Worm (Caenorhabditis elegans) whole organism, young adult: ENCODE measurements around the gene E02C12.11.

Experiments used
- F57A8.1 ChIP-seq: fragments of 200-800 bp; sonication (Bioruptor generic); optimal IDR thresholded peaks from 2 replicates; lab custom pipeline; 2018; ENCODE audit warnings: mild to moderate bottlenecking, missing genetic modification characterization, moderate library complexity, missing compliant biosample characterization
- F57C9.4 ChIP-seq: sonication (generic microtip); optimal IDR thresholded peaks from 2 replicates; lab custom pipeline; 2017; ENCODE audit warnings: mild to moderate bottlenecking, missing genetic modification characterization, missing compliant biosample characterization
- Y95B8A.8 ChIP-seq: fragments of 200-800 bp; sonication (Bioruptor generic); IDR thresholded peaks from 2 replicates; pipeline ENCODE4 v1.3.6; 2022; ENCODE audit warnings: missing genetic modification reagents, missing genetic modification characterization, missing compliant biosample characterization
- ccch-3 ChIP-seq: fragments of 200-800 bp; sonication (Bioruptor generic); optimal IDR thresholded peaks from 2 replicates; lab custom pipeline; 2018; ENCODE audit warnings: mild to moderate bottlenecking, missing genetic modification characterization, missing compliant biosample characterization
- ceh-40 ChIP-seq: fragments of 200-800 bp; sonication (Bioruptor generic); IDR thresholded peaks from 2 replicates; pipeline ENCODE4 v1.3.6; 2022; ENCODE audit warnings: missing genetic modification characterization, missing compliant biosample characterization
- ceh-91 ChIP-seq: fragments of 200-800 bp; sonication (Bioruptor generic); IDR thresholded peaks from 2 replicates; pipeline ENCODE4 v1.3.6; 2022; ENCODE audit warnings: missing genetic modification reagents, missing genetic modification characterization, missing compliant biosample characterization
- efl-1 ChIP-seq: fragments of 150-350 bp; optimal IDR thresholded peaks from 2 replicates; lab custom pipeline; 2014; ENCODE audit warnings: missing biosample characterization, missing genetic modification reagents, missing genetic modification characterization
- egl-44 ChIP-seq: fragments of 200-800 bp; sonication (Bioruptor generic); IDR thresholded peaks from 2 replicates; pipeline ENCODE4 v1.3.6; 2022; ENCODE audit warnings: missing genetic modification reagents, missing genetic modification characterization, missing compliant biosample characterization
- lin-54 ChIP-seq: fragments of 200-800 bp; sonication (Bioruptor generic); optimal IDR thresholded peaks from 2 replicates; lab custom pipeline; 2018; ENCODE audit warnings: mild to moderate bottlenecking, missing genetic modification characterization, missing compliant biosample characterization
- madf-8 ChIP-seq: fragments of 200-800 bp; sonication (Bioruptor generic); conservative IDR thresholded peaks from 2 replicates; pipeline ENCODE4 v1.3.6; 2022; ENCODE audit warnings: missing genetic modification reagents, missing genetic modification characterization, missing compliant biosample characterization
- nhr-90 ChIP-seq: sonication (generic microtip); optimal IDR thresholded peaks from 2 replicates; lab custom pipeline; 2016; ENCODE audit warnings: missing genotype, mild to moderate bottlenecking, missing genetic modification characterization, missing compliant biosample characterization
- sea-2 ChIP-seq: fragments of 200-800 bp; sonication (Bioruptor generic); IDR thresholded peaks from 2 replicates; pipeline ENCODE4 v1.3.6; 2022; ENCODE audit warnings: missing genetic modification characterization, missing compliant biosample characterization
- snpc-1.3 ChIP-seq: sonication (generic microtip); optimal IDR thresholded peaks from 2 replicates; lab custom pipeline; 2017; ENCODE audit warnings: missing genetic modification characterization, mild to moderate bottlenecking, missing compliant biosample characterization, antibody characterized with exemption, moderate library complexity, missing genotype, missing genetic modification reagents; ENCODE audit not compliant: insufficient read depth

ce11 chrV:9338452-9338851, 41.3 kb downstream of the E02C12.11 start:
- TF ChIP-seq F57C9.4, result no peak
- no peak for TF ChIP-seq Y95B8A.8
- no peak for TF ChIP-seq ceh-40 (GFP tag; lab: Robert Waterston, UW)
- no peak for TF ChIP-seq efl-1 (GFP tag; lab: Kevin White, UChicago)
- no peak for TF ChIP-seq ceh-91 (GFP tag; lab: Robert Waterston, UW)
- no peak for TF ChIP-seq sea-2 (GFP tag; lab: Robert Waterston, UW)
- no peak for TF ChIP-seq egl-44 (GFP tag; lab: Robert Waterston, UW)
- TF ChIP-seq ccch-3 (GFP tag; lab: Kevin White, UChicago), result no peak
- no peak for TF ChIP-seq F57A8.1 (GFP tag; lab: Kevin White, UChicago)
- TF ChIP-seq lin-54 (GFP tag; lab: Kevin White, UChicago), result no peak
- no peak for TF ChIP-seq nhr-90 (tag; lab: Kevin White, UChicago)
- TF ChIP-seq madf-8 (GFP tag; lab: Robert Waterston, UW), result no peak
- no peak for TF ChIP-seq snpc-1.3 (tag; lab: Kevin White, UChicago)
